Worm (Caenorhabditis elegans): Measurements from ENCODE around the gene srw-119.

DNA sequence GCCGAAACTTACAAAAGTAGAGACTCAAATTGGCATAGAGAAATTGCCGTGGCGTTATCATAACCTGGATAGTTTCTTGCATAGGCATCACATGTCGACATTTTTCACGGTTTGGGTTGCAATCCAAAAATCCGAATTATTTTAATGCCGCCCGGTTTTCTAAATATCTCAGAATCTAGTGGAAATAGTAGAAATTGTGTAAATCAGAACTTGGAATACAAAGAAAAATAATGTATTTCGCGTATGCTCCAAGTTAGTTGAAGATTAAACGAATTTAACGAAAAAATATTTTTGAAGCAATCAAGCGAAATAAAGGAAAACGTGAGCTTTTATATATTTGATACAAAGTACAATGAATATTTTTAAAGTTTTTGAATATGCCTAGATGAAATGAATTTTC is 38.7 kb downstream of the srw-119 start, which contains the start of gene srw-144:
- TF ChIP-seq F23B12.7 (tag; optimal IDR thresholded peaks at IDR 0.05; ENCODE audit: insufficient read depth) (no peak), Y53F4B.3 (GFP tag; IDR thresholded peaks at IDR 0.05) (no peak), bed-1 (GFP tag; IDR thresholded peaks at IDR 0.05) (no peak)
